Fruit fly (Drosophila melanogaster) ovary, adult (tissue): Measurements from ENCODE around the gene TrpA1.

Source experiments
- CG17801 ChIP-seq: fragments of 200-800 bp; optimal IDR thresholded peaks from 2 replicates; lab custom pipeline; 2019; ENCODE audit warnings: missing biosample characterization, mild to moderate bottlenecking, missing genetic modification characterization, moderate library complexity; ENCODE audit not compliant: partially characterized antibody

Gene TrpA1

dm6 chr3L:8855262-8855661 lies 49.7 kb downstream of the TrpA1 start:
- no peak for TF ChIP-seq CG17801 (GFP tag; lab: Kevin White, UChicago)

DNA sequence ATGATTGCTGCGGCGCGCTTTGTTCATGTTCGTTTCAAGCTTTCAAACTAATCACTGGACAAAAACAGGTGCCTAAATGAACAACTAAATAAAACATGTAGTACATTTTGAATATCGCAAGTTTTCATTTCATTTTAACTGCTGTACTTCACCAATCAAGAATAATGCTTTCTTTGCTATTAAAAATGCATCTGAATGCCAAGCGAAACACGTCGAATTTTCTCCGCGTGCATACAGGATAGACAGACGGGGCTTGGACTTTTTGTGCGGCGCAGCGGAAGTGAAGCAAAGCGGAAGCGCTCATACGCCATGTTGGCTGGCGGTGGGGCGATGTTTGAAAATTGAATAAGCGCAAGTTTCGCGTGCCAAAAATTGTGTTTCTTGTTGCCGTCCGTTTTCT lies 51.6 kb downstream of the TrpA1 start:
- TF ChIP-seq CG17801 (GFP tag; lab: Kevin White, UChicago) = no peak

dm6 chr3L:8852907-8853306 lies 52.1 kb downstream of the TrpA1 start:
- TF ChIP-seq CG17801 (GFP tag; lab: Kevin White, UChicago) = no peak

- no peak for TF ChIP-seq CG17801 (GFP tag; lab: Kevin White, UChicago)
Observed at dm6 chr3L:8851950-8852349, 53.0 kb downstream of the TrpA1 start.

dm6 chr3L:8850784-8851704 lies 54.0 kb downstream of the TrpA1 start:
- no peak for TF ChIP-seq CG17801 (GFP tag; lab: Kevin White, UChicago)

dm6 chr3L:8849817-8850216 lies 55.2 kb downstream of the TrpA1 start:
- TF ChIP-seq CG17801 (GFP tag; lab: Kevin White, UChicago) = no peak
